Worm (Caenorhabditis elegans): ENCODE results near the gene F40G9.18.

Gene F40G9.18

DNA sequence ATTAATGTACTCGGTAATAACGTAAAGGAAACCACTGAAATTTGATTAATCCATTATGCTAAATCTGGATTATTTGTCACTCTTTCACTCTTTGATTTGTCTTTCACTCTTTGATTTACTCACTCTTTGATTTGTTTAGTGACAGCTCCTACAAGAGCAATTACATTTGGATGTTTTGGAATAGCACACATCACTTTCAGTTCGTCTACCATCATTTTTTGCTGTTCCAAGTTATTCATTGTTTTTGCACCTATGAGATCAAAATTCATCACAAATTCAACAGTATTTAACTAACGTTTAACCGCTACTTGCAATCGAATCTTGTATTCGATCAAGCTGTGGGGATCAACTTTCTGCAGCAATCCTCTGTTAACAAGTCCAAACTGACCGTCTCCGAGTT lies 20.2 kb downstream of the F40G9.18 start:
- TF ChIP-seq lin-39 (tag; optimal IDR thresholded peaks at IDR 0.05), result no peak
- no peak for TF ChIP-seq lin-13 (GFP tag; optimal IDR thresholded peaks at IDR 0.05)
- no peak for TF ChIP-seq zag-1 (tag; optimal IDR thresholded peaks at IDR 0.05)
- TF ChIP-seq ztf-11 (tag; optimal IDR thresholded peaks at IDR 0.05), result no peak
- TF ChIP-seq alr-1 (tag; optimal IDR thresholded peaks at IDR 0.05), result no peak
- no peak for TF ChIP-seq blmp-1 (tag; optimal IDR thresholded peaks at IDR 0.05; ENCODE audit: insufficient read depth)
- no peak for TF ChIP-seq R02D3.7 (tag; optimal IDR thresholded peaks at IDR 0.05)
- no peak for TF ChIP-seq mdl-1 (tag; optimal IDR thresholded peaks at IDR 0.05)
- no peak for TF ChIP-seq peb-1 (tag; optimal IDR thresholded peaks at IDR 0.05)
- no peak for TF ChIP-seq lin-11 (tag; optimal IDR thresholded peaks at IDR 0.05)
- no peak for TF ChIP-seq ZK546.5 (tag; optimal IDR thresholded peaks at IDR 0.05)
- no peak for TF ChIP-seq nhr-237 (tag; optimal IDR thresholded peaks at IDR 0.05)
- TF ChIP-seq nhr-25 (tag; optimal IDR thresholded peaks at IDR 0.05), result no peak
- no peak for TF ChIP-seq ceh-16 (tag; optimal IDR thresholded peaks at IDR 0.05)
- no peak for TF ChIP-seq mab-5 (tag; optimal IDR thresholded peaks at IDR 0.05)
- TF ChIP-seq sma-3 (GFP tag; optimal IDR thresholded peaks at IDR 0.05), result no peak
- TF ChIP-seq lsy-2 (tag; optimal IDR thresholded peaks at IDR 0.05), result no peak
- no peak for TF ChIP-seq nhr-10 (tag; optimal IDR thresholded peaks at IDR 0.05)
- TF ChIP-seq elt-1 (tag; optimal IDR thresholded peaks at IDR 0.05), result no peak

DNA sequence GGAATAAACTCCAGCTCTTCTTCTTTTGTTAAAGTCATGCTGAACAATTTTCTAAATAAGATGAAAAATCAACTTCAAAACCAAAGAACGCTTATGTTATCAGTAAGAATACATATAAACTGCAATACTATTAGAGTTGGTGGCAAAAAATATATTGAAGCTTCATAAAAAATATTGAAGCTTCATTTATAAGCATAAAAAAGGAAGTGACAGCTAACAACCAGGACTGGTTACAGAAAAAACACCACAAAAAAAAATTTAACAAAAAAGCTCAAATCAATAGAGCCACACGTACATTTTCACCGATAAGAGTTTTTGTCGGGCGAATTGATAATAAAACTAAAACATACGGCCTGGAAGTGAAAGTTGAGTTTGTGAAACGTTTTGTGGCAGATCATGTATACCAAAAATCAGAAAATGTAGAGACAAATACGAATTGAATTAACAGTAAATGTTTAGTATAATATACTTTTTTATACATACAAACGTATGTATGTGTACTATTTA lies 21.8 kb downstream of the F40G9.18 start, which contains the start of gene sqst-5:
Gene sqst-5 (minus strand): TSS at position 51 of the 507 bp plus-strand sequence.
- TF ChIP-seq sma-3 (GFP tag; optimal IDR thresholded peaks at IDR 0.05) (no peak), fos-1 (tag; optimal IDR thresholded peaks at IDR 0.05) (peak; percentile 65), gmeb-1 (tag; optimal IDR thresholded peaks at IDR 0.05) (peak; percentile 4)

DNA sequence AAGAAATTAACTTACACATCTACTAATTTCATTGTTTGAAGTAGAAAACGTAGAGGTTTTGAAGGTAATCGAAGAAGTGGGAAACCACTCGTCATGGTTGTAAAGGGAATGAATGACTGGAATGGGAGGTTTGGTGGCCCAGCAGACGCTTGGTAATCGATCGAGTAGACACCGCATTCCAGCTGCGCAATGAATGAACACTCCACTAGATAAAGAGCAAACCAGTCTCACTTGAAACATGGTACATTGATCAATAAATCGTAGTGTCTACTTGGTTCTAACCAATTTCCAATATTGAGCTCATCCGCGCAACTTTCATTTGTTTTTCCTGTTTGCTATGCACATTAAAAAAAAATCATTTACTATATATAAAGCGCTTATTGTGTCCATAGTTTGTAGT lies 23.0 kb downstream of the F40G9.18 start, which contains the start of gene fbxb-84:
Gene fbxb-84 (minus strand): TSS at position 101 of the 400 bp plus-strand sequence.
- TF ChIP-seq ceh-16 (tag; optimal IDR thresholded peaks at IDR 0.05), result no peak
- no peak for TF ChIP-seq nhr-23 (tag; optimal IDR thresholded peaks at IDR 0.05)
- TF ChIP-seq lin-13 (GFP tag; optimal IDR thresholded peaks at IDR 0.05), result no peak

DNA sequence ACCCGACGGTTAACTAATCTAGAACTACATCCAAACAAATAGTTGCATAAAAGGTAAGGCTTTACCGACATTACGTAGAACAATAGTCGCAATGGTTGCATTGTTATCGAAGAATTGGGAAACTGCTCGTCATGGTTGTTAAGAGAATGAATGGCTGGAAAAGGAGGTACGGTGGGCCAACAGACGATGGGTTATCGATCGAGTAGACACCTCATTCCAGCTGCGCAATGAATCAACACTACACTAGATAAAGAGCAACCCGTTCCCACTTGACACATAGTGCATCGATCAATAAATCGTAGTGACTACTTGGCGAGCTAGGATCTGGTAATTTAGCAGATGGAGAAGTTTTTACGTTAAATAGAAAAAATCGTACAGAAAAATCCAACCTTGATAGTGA lies 24.3 kb downstream of the F40G9.18 start, which contains the start of the genes T17A3.12 and fbxb-83:
Gene T17A3.12 (minus strand): TSS at position 101 of the 400 bp plus-strand sequence.
Gene fbxb-83 (minus strand): TSS at position 134 of the 400 bp plus-strand sequence.
- no peak for TF ChIP-seq zag-1 (tag; optimal IDR thresholded peaks at IDR 0.05)
- TF ChIP-seq sma-9 (GFP tag; optimal IDR thresholded peaks at IDR 0.05), result no peak
- TF ChIP-seq sma-9 (tag; optimal IDR thresholded peaks at IDR 0.05), result no peak
- TF ChIP-seq fos-1 (tag; optimal IDR thresholded peaks at IDR 0.05), result no peak
- no peak for TF ChIP-seq gmeb-1 (tag; optimal IDR thresholded peaks at IDR 0.05)
- no peak for TF ChIP-seq peb-1 (tag; optimal IDR thresholded peaks at IDR 0.05)
- TF ChIP-seq ztf-1 (GFP tag; conservative IDR thresholded peaks at IDR 0.05), result no peak

DNA sequence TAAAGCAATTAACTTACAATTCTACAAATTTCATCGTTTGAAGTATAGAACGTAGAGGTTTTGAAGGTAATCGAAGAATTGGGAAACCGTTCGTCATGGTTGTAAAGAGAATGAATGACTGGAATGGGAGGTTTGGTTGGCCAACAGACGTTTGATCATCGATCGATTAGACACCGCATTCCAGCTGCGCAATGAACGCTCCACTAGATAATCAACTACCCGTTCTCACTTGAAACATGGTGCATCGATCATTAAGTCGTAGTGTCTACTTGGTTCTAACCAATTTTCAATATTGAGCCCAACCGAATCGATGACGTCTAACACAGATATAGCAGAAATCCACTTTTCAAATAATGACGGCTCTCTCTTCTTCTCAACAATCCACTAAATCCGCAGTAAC lies 26.3 kb downstream of the F40G9.18 start, which contains the start of gene fbxb-82:
Gene fbxb-82 (minus strand): TSS at position 101 of the 400 bp plus-strand sequence.
- no peak for TF ChIP-seq ZK546.5 (tag; optimal IDR thresholded peaks at IDR 0.05)
- TF ChIP-seq gmeb-1 (tag; optimal IDR thresholded peaks at IDR 0.05), result no peak
- no peak for TF ChIP-seq nhr-25 (tag; optimal IDR thresholded peaks at IDR 0.05)

DNA sequence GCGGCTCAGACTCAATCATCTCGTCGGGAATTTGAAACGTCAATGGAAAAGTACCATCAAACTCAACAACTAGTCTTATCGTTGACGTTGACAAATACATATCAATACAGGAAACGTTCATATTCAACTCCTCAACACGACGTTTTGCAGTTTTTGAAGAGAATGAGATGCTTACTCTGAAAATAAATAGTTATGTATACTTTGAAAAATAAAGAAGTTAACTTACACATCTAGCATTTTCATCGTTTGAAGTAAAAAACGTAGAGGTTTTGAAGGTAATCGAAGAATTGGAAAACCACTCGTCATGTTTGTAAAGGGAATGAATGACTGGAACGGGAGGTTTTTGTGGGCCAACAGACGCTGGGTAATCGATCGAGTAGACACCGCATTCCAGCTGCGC lies 28.5 kb downstream of the F40G9.18 start, which contains the start of gene fbxb-81:
Gene fbxb-81 (minus strand): TSS at position 314 of the 400 bp plus-strand sequence.
- TF ChIP-seq sma-3 (GFP tag; optimal IDR thresholded peaks at IDR 0.05) (no peak), nhr-129 (tag; optimal IDR thresholded peaks at IDR 0.05) (no peak), elt-3 (tag; optimal IDR thresholded peaks at IDR 0.05) (no peak), nhr-11 (tag; optimal IDR thresholded peaks at IDR 0.05) (no peak), snpc-4 (tag; optimal IDR thresholded peaks at IDR 0.05) (no peak), nhr-237 (tag; optimal IDR thresholded peaks at IDR 0.05) (no peak)

DNA sequence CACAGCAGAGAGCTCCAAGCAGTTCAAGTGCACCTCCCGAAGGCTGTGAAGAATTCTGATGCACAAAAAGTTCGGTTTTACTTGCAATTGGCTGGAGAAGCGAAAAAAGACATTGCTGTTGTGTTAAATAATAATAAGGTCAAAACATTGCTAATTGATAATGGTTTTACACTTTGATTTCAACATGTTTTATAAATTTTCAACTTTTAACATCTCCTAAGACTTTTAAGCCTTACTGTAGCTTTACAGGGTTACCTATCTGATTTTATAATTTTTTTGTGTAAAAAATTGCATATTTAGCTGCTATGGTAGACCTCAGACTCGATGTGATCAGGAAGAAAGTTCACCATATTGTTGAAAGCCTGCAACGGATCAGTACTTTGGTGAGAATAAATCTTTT lies 35.2 kb downstream of the F40G9.18 start, which contains the start of gene pals-25:
Gene pals-25 (plus strand): TSS at position 301 of the 400 bp plus-strand sequence.
- TF ChIP-seq unc-39 (tag; optimal IDR thresholded peaks at IDR 0.05) (no peak), C34F6.9 (tag; optimal IDR thresholded peaks at IDR 0.05) (no peak), nhr-25 (tag; optimal IDR thresholded peaks at IDR 0.05) (no peak), crh-2 (tag; optimal IDR thresholded peaks at IDR 0.05) (no peak), sem-4 (tag; optimal IDR thresholded peaks at IDR 0.05) (no peak), nhr-129 (tag; optimal IDR thresholded peaks at IDR 0.05) (no peak), ztf-4 (tag; optimal IDR thresholded peaks at IDR 0.05) (no peak), fos-1 (tag; optimal IDR thresholded peaks at IDR 0.05) (no peak), ama-1 (optimal IDR thresholded peaks at IDR 0.05) (no peak), lin-11 (tag; optimal IDR thresholded peaks at IDR 0.05) (no peak), nhr-23 (tag; optimal IDR thresholded peaks at IDR 0.05) (no peak), snpc-4 (tag; optimal IDR thresholded peaks at IDR 0.05) (no peak), nhr-6 (tag; optimal IDR thresholded peaks at IDR 0.05) (no peak), elt-3 (tag; optimal IDR thresholded peaks at IDR 0.05) (no peak), R02D3.7 (tag; optimal IDR thresholded peaks at IDR 0.05) (no peak), nhr-11 (tag; optimal IDR thresholded peaks at IDR 0.05) (no peak), nhr-237 (tag; optimal IDR thresholded peaks at IDR 0.05) (no peak), ZK546.5 (tag; optimal IDR thresholded peaks at IDR 0.05) (no peak), ztf-11 (tag; optimal IDR thresholded peaks at IDR 0.05) (no peak)
